Worm (Caenorhabditis elegans) whole organism, L3 larva: ENCODE results near the gene meg-1.

ENCODE experiments used
- R02D3.7 ChIP-seq: fragments of 150-350 bp; optimal IDR thresholded peaks from 2 replicates; lab custom pipeline; 2014; ENCODE audit warnings: missing biosample characterization, missing genetic modification characterization
- ZK546.5 ChIP-seq: sonication (generic microtip); optimal IDR thresholded peaks from 2 replicates; lab custom pipeline; 2017; ENCODE audit warnings: missing biosample characterization, missing genetic modification characterization
- ceh-28 ChIP-seq: fragments of 150-350 bp; optimal IDR thresholded peaks from 2 replicates; lab custom pipeline; 2014; ENCODE audit warnings: missing biosample characterization, missing genetic modification reagents, missing genetic modification characterization
- ceh-82 ChIP-seq: fragments of 150-350 bp; optimal IDR thresholded peaks from 2 replicates; lab custom pipeline; 2014; ENCODE audit warnings: missing biosample characterization, missing genetic modification characterization
- ceh-9 ChIP-seq: sonication (generic microtip); optimal IDR thresholded peaks from 2 replicates; lab custom pipeline; 2018; ENCODE audit warnings: missing biosample characterization, missing genetic modification characterization
- daf-12 ChIP-seq: fragments of 150-350 bp; optimal IDR thresholded peaks from 2 replicates; lab custom pipeline; 2014; ENCODE audit warnings: missing biosample characterization, missing genetic modification reagents, missing genetic modification characterization
- egl-27 ChIP-seq: sonication (generic microtip); optimal IDR thresholded peaks from 4 replicates; lab custom pipeline; 2017; ENCODE audit warnings: missing biosample characterization, missing genetic modification reagents, missing genetic modification characterization
- egl-5 ChIP-seq: fragments of 150-350 bp; optimal IDR thresholded peaks from 2 replicates; lab custom pipeline; 2017; ENCODE audit warnings: missing biosample characterization, missing genetic modification reagents, missing genetic modification characterization, inconsistent platforms
- elt-1 ChIP-seq: fragments of 150-350 bp; optimal IDR thresholded peaks from 2 replicates; lab custom pipeline; 2014; ENCODE audit warnings: missing biosample characterization, missing genetic modification characterization
- elt-2 ChIP-seq: sonication (generic microtip); optimal IDR thresholded peaks from 2 replicates; lab custom pipeline; 2016; ENCODE audit warnings: missing genetic modification reagents, mild to moderate bottlenecking, missing genetic modification characterization, missing compliant biosample characterization
- elt-3 ChIP-seq, 3 experiments: fragments of 150-350 bp in 1 of 3; sonication (generic microtip) in 2 of 3; optimal IDR thresholded peaks; 2 replicates in 2 of 3; 4 replicates in 1 of 3; lab custom pipeline; 2014 to 2017; ENCODE audit warnings: missing biosample characterization in 3 of 3, missing genetic modification characterization in 3 of 3
- eor-1 ChIP-seq, 2 experiments: fragments of 150-350 bp; optimal IDR thresholded peaks; 2 replicates each; lab custom pipeline; 2014 to 2018; ENCODE audit warnings: missing biosample characterization in 2 of 2, missing genetic modification characterization in 2 of 2
- fkh-10 ChIP-seq: sonication (generic microtip); optimal IDR thresholded peaks from 2 replicates; lab custom pipeline; 2017; ENCODE audit warnings: missing biosample characterization, missing genetic modification reagents, missing genetic modification characterization
- fkh-2 ChIP-seq: fragments of 150-350 bp; optimal IDR thresholded peaks from 2 replicates; lab custom pipeline; 2014; ENCODE audit warnings: missing biosample characterization, missing genetic modification reagents, missing genetic modification characterization
- fos-1 ChIP-seq: fragments of 150-350 bp; optimal IDR thresholded peaks from 2 replicates; lab custom pipeline; 2014; ENCODE audit warnings: missing biosample characterization, missing genetic modification characterization
- hmg-11 ChIP-seq: sonication (generic microtip); optimal IDR thresholded peaks from 2 replicates; lab custom pipeline; 2016; ENCODE audit warnings: missing genetic modification characterization, missing compliant biosample characterization
- jun-1 ChIP-seq: fragments of 150-350 bp; optimal IDR thresholded peaks from 2 replicates; lab custom pipeline; 2014; ENCODE audit warnings: missing biosample characterization, missing genetic modification reagents, missing genetic modification characterization
- lin-15B ChIP-seq: fragments of 150-350 bp; optimal IDR thresholded peaks from 2 replicates; lab custom pipeline; 2014; ENCODE audit warnings: missing biosample characterization, missing genetic modification characterization
- lin-39 ChIP-seq: fragments of 150-350 bp; optimal IDR thresholded peaks from 2 replicates; lab custom pipeline; 2018; ENCODE audit warnings: missing biosample characterization, missing genetic modification reagents, missing genetic modification characterization
- lsy-12 ChIP-seq: sonication (generic microtip); optimal IDR thresholded peaks from 2 replicates; lab custom pipeline; 2016; ENCODE audit warnings: mild to moderate bottlenecking, missing genetic modification characterization, missing compliant biosample characterization
- mml-1 ChIP-seq: fragments of 150-350 bp; sonication (generic microtip); optimal IDR thresholded peaks from 3 replicates; lab custom pipeline; 2014; ENCODE audit warnings: missing biosample characterization, missing genetic modification characterization
- nfya-1 ChIP-seq: sonication (generic microtip); optimal IDR thresholded peaks from 2 replicates; lab custom pipeline; 2017; ENCODE audit warnings: missing genetic modification characterization, mild to moderate bottlenecking, missing compliant biosample characterization, antibody characterized with exemption, moderate library complexity; ENCODE audit not compliant: insufficient read depth
- nhr-11 ChIP-seq: fragments of 150-350 bp; optimal IDR thresholded peaks from 2 replicates; lab custom pipeline; 2014; ENCODE audit warnings: missing biosample characterization, missing genetic modification characterization
- nhr-12 ChIP-seq: fragments of 150-350 bp; optimal IDR thresholded peaks from 2 replicates; lab custom pipeline; 2014; ENCODE audit warnings: missing biosample characterization, missing genetic modification characterization
- nhr-23 ChIP-seq: fragments of 150-350 bp; optimal IDR thresholded peaks from 2 replicates; lab custom pipeline; 2014; ENCODE audit warnings: missing biosample characterization, missing genetic modification reagents, missing genetic modification characterization
- nhr-237 ChIP-seq: fragments of 150-350 bp; optimal IDR thresholded peaks from 2 replicates; lab custom pipeline; 2014; ENCODE audit warnings: missing biosample characterization, missing genetic modification characterization
- nhr-25 ChIP-seq: sonication (generic microtip); optimal IDR thresholded peaks from 2 replicates; lab custom pipeline; 2017; ENCODE audit warnings: missing biosample characterization, missing genetic modification characterization
- nhr-43 ChIP-seq: sonication (generic microtip); optimal IDR thresholded peaks from 2 replicates; lab custom pipeline; 2016; ENCODE audit warnings: mild to moderate bottlenecking, missing genetic modification characterization, missing compliant biosample characterization; ENCODE audit not compliant: poor library complexity, severe bottlenecking
- nhr-67 ChIP-seq: fragments of 150-350 bp; optimal IDR thresholded peaks from 2 replicates; lab custom pipeline; 2014; ENCODE audit warnings: missing biosample characterization, missing genetic modification characterization
- nhr-77 ChIP-seq: fragments of 150-350 bp; optimal IDR thresholded peaks from 2 replicates; lab custom pipeline; 2014; ENCODE audit warnings: missing biosample characterization, missing genetic modification characterization
- pha-4 ChIP-seq: fragments of 150-350 bp; optimal IDR thresholded peaks from 2 replicates; lab custom pipeline; 2014; ENCODE audit warnings: missing biosample characterization, missing genetic modification reagents, missing genetic modification characterization
- pqm-1 ChIP-seq: fragments of 150-350 bp; optimal IDR thresholded peaks from 2 replicates; lab custom pipeline; 2017; ENCODE audit warnings: missing biosample characterization, missing genetic modification characterization, inconsistent platforms
- sea-2 ChIP-seq: fragments of 150-350 bp; sonication (generic microtip); optimal IDR thresholded peaks from 4 replicates; lab custom pipeline; 2014; ENCODE audit warnings: missing biosample characterization, missing genetic modification reagents, missing genetic modification characterization
- snpc-4 ChIP-seq: fragments of 150-350 bp; optimal IDR thresholded peaks from 2 replicates; lab custom pipeline; 2014; ENCODE audit warnings: missing biosample characterization, missing genetic modification characterization
- tbx-2 ChIP-seq: sonication (generic microtip); optimal IDR thresholded peaks from 2 replicates; lab custom pipeline; 2016; ENCODE audit warnings: mild to moderate bottlenecking, missing genetic modification characterization, missing compliant biosample characterization
- unc-39 ChIP-seq: sonication (generic microtip); optimal IDR thresholded peaks from 4 replicates; lab custom pipeline; 2017; ENCODE audit warnings: missing biosample characterization, missing genetic modification characterization
- unc-62 ChIP-seq: fragments of 150-350 bp; sonication (generic microtip); optimal IDR thresholded peaks from 4 replicates; lab custom pipeline; 2014; ENCODE audit warnings: missing biosample characterization, missing genetic modification reagents, missing genetic modification characterization
- zag-1 ChIP-seq: fragments of 150-350 bp; optimal IDR thresholded peaks from 2 replicates; lab custom pipeline; 2014; ENCODE audit warnings: missing biosample characterization, missing genetic modification characterization
- ztf-11 ChIP-seq: fragments of 150-350 bp; optimal IDR thresholded peaks from 2 replicates; lab custom pipeline; 2014; ENCODE audit warnings: missing biosample characterization, missing genetic modification characterization
- ztf-4 ChIP-seq: fragments of 150-350 bp; optimal IDR thresholded peaks from 2 replicates; lab custom pipeline; 2014; ENCODE audit warnings: missing biosample characterization, missing genetic modification characterization

Gene meg-1

DNA sequence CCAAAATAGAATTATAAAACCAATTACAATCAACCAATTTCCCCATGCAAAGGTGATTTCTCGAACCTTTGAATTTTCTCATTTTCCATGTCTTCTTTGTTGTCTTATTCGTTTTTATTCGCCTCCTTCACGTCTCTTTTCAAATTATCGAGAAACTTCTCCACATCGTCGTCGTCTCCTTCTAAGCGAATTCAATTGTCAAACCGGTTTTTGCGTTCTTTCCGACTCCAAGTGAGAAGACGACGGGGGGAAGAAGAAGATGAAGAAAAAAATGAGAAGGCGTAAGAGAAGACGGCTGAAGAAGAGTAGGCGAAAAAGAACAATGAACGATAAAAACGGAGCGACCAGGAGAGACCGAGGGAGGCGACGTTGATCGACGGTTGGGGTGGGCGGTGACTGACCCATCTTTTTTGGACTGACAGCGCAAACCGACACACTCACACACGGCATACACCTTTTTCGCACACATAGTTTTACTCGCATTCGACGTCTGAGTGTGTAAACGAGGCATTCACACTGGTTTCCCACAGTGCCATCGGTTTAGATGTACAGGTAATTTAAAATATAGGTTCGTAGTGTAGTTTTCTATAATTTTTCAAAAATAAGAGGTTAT, 9.0 kb downstream of the meg-1 start:
- no peak for TF ChIP-seq mml-1 (tag; lab: Kevin White, UChicago)
- no peak for TF ChIP-seq pha-4 (tag; lab: Kevin White, UChicago)
- TF ChIP-seq daf-12 (tag; lab: Kevin White, UChicago): no peak
- TF ChIP-seq zag-1: no peak
- TF ChIP-seq nhr-11 (tag; lab: Kevin White, UChicago): no peak
- no peak for TF ChIP-seq unc-62
- peak; percentile 32 for TF ChIP-seq hmg-11 (tag; lab: Kevin White, UChicago)
- TF ChIP-seq ztf-11 (tag; lab: Kevin White, UChicago): no peak
- TF ChIP-seq nhr-12 (tag; lab: Kevin White, UChicago): no peak
- no peak for TF ChIP-seq egl-5 (tag; lab: Kevin White, UChicago)
- peak in 2 of 3 experiments; percentile 81 to 82 for TF ChIP-seq elt-3 (tag; optimal IDR thresholded peaks at IDR 0.05; lab: Kevin White, UChicago)
- TF ChIP-seq nfya-1: peak; percentile 63
- no peak for TF ChIP-seq lin-39
- no peak for TF ChIP-seq fkh-2
- TF ChIP-seq fkh-10 (GFP tag; lab: Kevin White, UChicago): no peak
- no peak for TF ChIP-seq lsy-12
- TF ChIP-seq nhr-25 (tag; lab: Kevin White, UChicago): peak; percentile 98
- no peak for TF ChIP-seq unc-39
- no peak for TF ChIP-seq snpc-4 (tag; lab: Kevin White, UChicago)
- TF ChIP-seq jun-1: no peak
- peak; percentile 55 for TF ChIP-seq nhr-43 (tag; lab: Kevin White, UChicago)
- peak; percentile 86 for TF ChIP-seq nhr-23 (tag; lab: Kevin White, UChicago)
- TF ChIP-seq ceh-9: no peak
- TF ChIP-seq ceh-28: no peak

ce11 chrX:13918143-13918542, 11.3 kb downstream of the meg-1 start:
- TF ChIP-seq tbx-2 (tag; lab: Kevin White, UChicago) (no peak), fkh-10 (GFP tag; lab: Kevin White, UChicago) (no peak), lin-15B (tag; lab: Kevin White, UChicago) (peak; percentile 11), fkh-2 (no peak), ztf-11 (tag; lab: Kevin White, UChicago) (no peak), nhr-23 (tag; lab: Kevin White, UChicago) (peak; percentile 14), sea-2 (GFP tag; lab: Kevin White, UChicago) (no peak), elt-3 (tag; optimal IDR thresholded peaks at IDR 0.05; lab: Kevin White, UChicago) (no peak), egl-5 (tag; lab: Kevin White, UChicago) (no peak), nhr-12 (tag; lab: Kevin White, UChicago) (no peak), egl-27 (tag; lab: Kevin White, UChicago) (no peak), nfya-1 (peak; percentile 20)

DNA sequence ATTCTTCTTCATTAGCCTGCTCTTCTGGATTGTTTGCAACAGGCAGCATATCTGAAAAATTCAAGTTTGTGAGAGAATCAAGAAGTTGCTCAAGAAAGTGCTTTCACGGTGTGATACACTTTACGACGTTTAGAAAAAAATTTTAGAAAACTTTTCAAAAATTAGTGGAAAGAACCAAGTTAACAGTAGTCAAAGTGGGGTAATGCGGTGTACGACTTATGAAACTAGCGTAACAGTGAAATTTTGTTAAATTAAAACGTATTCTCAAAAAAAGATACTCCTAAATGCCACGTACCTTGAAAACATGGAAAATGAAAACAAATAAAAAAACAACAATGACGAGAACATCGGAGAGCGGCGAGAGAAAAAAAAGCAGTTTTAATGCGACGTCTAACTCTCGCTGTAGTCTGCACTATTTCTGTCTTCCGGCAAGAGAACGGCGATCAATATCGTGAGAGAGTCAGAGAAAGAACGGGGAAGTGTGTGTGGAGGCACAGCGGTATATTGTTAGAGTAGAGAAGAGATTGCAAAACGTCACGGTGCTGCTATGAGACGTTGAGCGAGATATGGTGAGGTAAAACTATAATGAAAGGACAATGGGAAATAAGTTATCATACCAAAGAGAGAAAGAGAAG, 12.2 kb downstream of the meg-1 start, which contains the start of gene ekl-5:
ekl-5 (minus strand) TSS at position 51 of the 635 bp plus-strand sequence.
- TF ChIP-seq nhr-12 (tag; lab: Kevin White, UChicago) (no peak), nhr-77 (tag; lab: Kevin White, UChicago) (no peak), ceh-28 (peak; percentile 85), ceh-82 (tag; lab: Kevin White, UChicago) (no peak), elt-1 (no peak), zag-1 (no peak), eor-1 (tag; optimal IDR thresholded peaks at IDR 0.05; lab: Kevin White, UChicago) (no peak), lin-15B (tag; lab: Kevin White, UChicago) (no peak), ztf-4 (no peak), unc-62 (no peak), fkh-2 (no peak), snpc-4 (tag; lab: Kevin White, UChicago) (peak; percentile 32), ztf-11 (tag; lab: Kevin White, UChicago) (no peak), nhr-11 (tag; lab: Kevin White, UChicago) (no peak), elt-3 (tag; optimal IDR thresholded peaks at IDR 0.05; lab: Kevin White, UChicago) (peak in 2 of 3 experiments; percentile 9 to 73), pqm-1 (tag; lab: Kevin White, UChicago) (peak; percentile 13), lin-39 (peak; percentile 59), daf-12 (tag; lab: Kevin White, UChicago) (no peak), fos-1 (tag; lab: Kevin White, UChicago) (no peak), sea-2 (GFP tag; lab: Kevin White, UChicago) (no peak), jun-1 (peak; percentile 25), nhr-67 (no peak), pha-4 (tag; lab: Kevin White, UChicago) (peak; percentile 83), R02D3.7 (peak; percentile 16), nhr-23 (tag; lab: Kevin White, UChicago) (peak; percentile 38), egl-5 (tag; lab: Kevin White, UChicago) (peak; percentile 83), nhr-25 (tag; lab: Kevin White, UChicago) (peak; percentile 72), nhr-43 (tag; lab: Kevin White, UChicago) (no peak), hmg-11 (tag; lab: Kevin White, UChicago) (peak; percentile 75), elt-2 (peak; percentile 54), nfya-1 (peak; percentile 74), ZK546.5 (tag; lab: Kevin White, UChicago) (no peak), nhr-237 (tag; lab: Kevin White, UChicago) (no peak)
- TF ChIP-seq, all 47 proteins: peak for 14
